Worm (Caenorhabditis elegans) whole organism, L1 larva: Measurements from ENCODE around the gene arrd-6.

ENCODE experiments used
- C16A3.4 ChIP-seq: fragments of 150-350 bp; optimal IDR thresholded peaks from 2 replicates; lab custom pipeline; 2014; ENCODE audit warnings: missing biosample characterization, missing genetic modification characterization
- C34B4.2 ChIP-seq: sonication (generic microtip); optimal IDR thresholded peaks from 2 replicates; lab custom pipeline; 2017; ENCODE audit warnings: mild to moderate bottlenecking, missing genetic modification characterization, missing compliant biosample characterization
- alr-1 ChIP-seq: fragments of 200-800 bp; sonication (Bioruptor generic); optimal IDR thresholded peaks from 2 replicates; lab custom pipeline; 2018; ENCODE audit warnings: borderline replicate concordance, mild to moderate bottlenecking, missing genetic modification characterization, missing compliant biosample characterization
- aly-2 ChIP-seq: fragments of 150-350 bp; optimal IDR thresholded peaks from 2 replicates; lab custom pipeline; 2014; ENCODE audit warnings: missing biosample characterization, missing genetic modification characterization
- ama-1 ChIP-seq: fragments of 150-350 bp; optimal IDR thresholded peaks from 2 replicates; lab custom pipeline; 2014
- ceh-63 ChIP-seq: fragments of 200-800 bp; sonication (Bioruptor generic); optimal IDR thresholded peaks from 2 replicates; lab custom pipeline; 2018; ENCODE audit warnings: mild to moderate bottlenecking, missing genetic modification characterization, missing compliant biosample characterization
- ceh-8 ChIP-seq: fragments of 200-800 bp; sonication (Bioruptor generic); optimal IDR thresholded peaks from 2 replicates; lab custom pipeline; 2018; ENCODE audit warnings: mild to moderate bottlenecking, missing genetic modification characterization, moderate library complexity, missing compliant biosample characterization
- ceh-82 ChIP-seq, 3 experiments: fragments of 150-350 bp in 1 of 3; sonication (generic microtip) in 2 of 3; optimal IDR thresholded peaks; 2 replicates each; lab custom pipeline; 2014 to 2017; ENCODE audit warnings: missing biosample characterization in 3 of 3, missing genetic modification characterization in 3 of 3
- ceh-88 ChIP-seq: fragments of 200-800 bp; sonication (Bioruptor generic); IDR thresholded peaks from 2 replicates; pipeline ENCODE4 v1.3.6; 2022; ENCODE audit warnings: missing genetic modification characterization, missing compliant biosample characterization
- ces-1 ChIP-seq: fragments of 150-350 bp; optimal IDR thresholded peaks from 2 replicates; lab custom pipeline; 2014; ENCODE audit warnings: missing biosample characterization, missing genetic modification reagents, missing genetic modification characterization
- egl-13 ChIP-seq: sonication (generic microtip); optimal IDR thresholded peaks from 2 replicates; lab custom pipeline; 2016; ENCODE audit warnings: missing genotype, missing genetic modification reagents, missing genetic modification characterization, missing compliant biosample characterization
- egl-27 ChIP-seq, 2 experiments: fragments of 150-350 bp in 1 of 2; sonication (generic microtip); optimal IDR thresholded peaks; 3 replicates each; lab custom pipeline; 2017 to 2018; ENCODE audit warnings: missing biosample characterization in 2 of 2, missing genetic modification characterization in 2 of 2, missing genetic modification reagents in 2 of 2
- elt-2 ChIP-seq: sonication (generic microtip); optimal IDR thresholded peaks from 2 replicates; lab custom pipeline; 2016; ENCODE audit warnings: missing genetic modification characterization, mild to moderate bottlenecking, inconsistent platforms, missing compliant biosample characterization, missing genetic modification reagents
- fkh-10 ChIP-seq: sonication (generic microtip); optimal IDR thresholded peaks from 2 replicates; lab custom pipeline; 2017; ENCODE audit warnings: missing biosample characterization, missing genetic modification reagents, missing genetic modification characterization
- fkh-8 ChIP-seq: sonication (generic microtip); optimal IDR thresholded peaks from 2 replicates; lab custom pipeline; 2016; ENCODE audit warnings: mild to moderate bottlenecking, missing genetic modification characterization, missing compliant biosample characterization
- fos-1 ChIP-seq: fragments of 150-350 bp; optimal IDR thresholded peaks from 2 replicates; lab custom pipeline; 2014; ENCODE audit warnings: missing biosample characterization, missing genetic modification characterization
- grh-1 ChIP-seq: fragments of 200-800 bp; sonication (Bioruptor generic); IDR thresholded peaks from 2 replicates; pipeline ENCODE4 v1.3.6; 2022; ENCODE audit warnings: missing genetic modification reagents, missing genetic modification characterization, missing compliant biosample characterization
- hlh-17 ChIP-seq: fragments of 200-800 bp; sonication (Bioruptor generic); optimal IDR thresholded peaks from 2 replicates; lab custom pipeline; 2018; ENCODE audit warnings: missing genetic modification characterization, mild to moderate bottlenecking, missing compliant biosample characterization, moderate library complexity, borderline replicate concordance
- hlh-4 ChIP-seq: sonication (generic microtip); optimal IDR thresholded peaks from 2 replicates; lab custom pipeline; 2016; ENCODE audit warnings: mild to moderate bottlenecking, missing genetic modification characterization, missing compliant biosample characterization
- hpl-2 ChIP-seq: fragments of 150-350 bp; optimal IDR thresholded peaks from 2 replicates; lab custom pipeline; 2014; ENCODE audit warnings: missing biosample characterization, missing genetic modification reagents, missing genetic modification characterization
- irx-1 ChIP-seq: sonication (generic microtip); optimal IDR thresholded peaks from 2 replicates; lab custom pipeline; 2016; ENCODE audit warnings: missing genetic modification characterization, missing compliant biosample characterization
- isw-1 ChIP-seq: fragments of 200-800 bp; sonication (Bioruptor generic); IDR thresholded peaks from 2 replicates; pipeline ENCODE4 v1.3.6; 2022; ENCODE audit warnings: missing genetic modification characterization, missing compliant biosample characterization
- lin-13 ChIP-seq: fragments of 150-350 bp; optimal IDR thresholded peaks from 2 replicates; lab custom pipeline; 2014; ENCODE audit warnings: missing biosample characterization, missing genetic modification reagents, missing genetic modification characterization
- lin-14 ChIP-seq: fragments of 200-800 bp; sonication (Bioruptor generic); optimal IDR thresholded peaks from 2 replicates; lab custom pipeline; 2018; ENCODE audit warnings: mild to moderate bottlenecking, missing genetic modification characterization, moderate library complexity, missing compliant biosample characterization
- lin-35 ChIP-seq, 2 experiments: fragments of 150-350 bp; optimal IDR thresholded peaks; 2 replicates each; lab custom pipeline; 2014; ENCODE audit warnings: missing biosample characterization in 2 of 2, missing genetic modification characterization in 2 of 2, missing genetic modification reagents in 2 of 2
- lin-39 ChIP-seq: fragments of 150-350 bp; optimal IDR thresholded peaks from 2 replicates; lab custom pipeline; 2014; ENCODE audit warnings: missing biosample characterization, missing genetic modification reagents, missing genetic modification characterization
- lsy-2 ChIP-seq, 2 experiments: fragments of 150-350 bp; optimal IDR thresholded peaks; 2 replicates each; lab custom pipeline; 2014; ENCODE audit warnings: missing biosample characterization in 2 of 2, missing genetic modification characterization in 2 of 2
- mab-9 ChIP-seq: fragments of 200-800 bp; sonication (Bioruptor generic); IDR thresholded peaks from 2 replicates; pipeline ENCODE4 v1.3.6; 2022; ENCODE audit warnings: missing genetic modification reagents, missing genetic modification characterization, missing compliant biosample characterization
- nhr-19 ChIP-seq: fragments of 200-800 bp; sonication (Bioruptor generic); conservative IDR thresholded peaks from 2 replicates; pipeline ENCODE4 v1.3.6; 2022; ENCODE audit warnings: missing genetic modification characterization, missing compliant biosample characterization
- nhr-20 ChIP-seq: sonication (generic microtip); optimal IDR thresholded peaks from 2 replicates; lab custom pipeline; 2016; ENCODE audit warnings: mild to moderate bottlenecking, missing genetic modification characterization, missing compliant biosample characterization
- nhr-28 ChIP-seq: fragments of 150-350 bp; optimal IDR thresholded peaks from 2 replicates; lab custom pipeline; 2014; ENCODE audit warnings: missing biosample characterization, missing genetic modification characterization
- nhr-47 ChIP-seq: sonication (generic microtip); optimal IDR thresholded peaks from 2 replicates; lab custom pipeline; 2016; ENCODE audit warnings: mild to moderate bottlenecking, missing genetic modification characterization, moderate library complexity, missing compliant biosample characterization
- nhr-76 ChIP-seq: sonication (generic microtip); optimal IDR thresholded peaks from 2 replicates; lab custom pipeline; 2017; ENCODE audit warnings: missing biosample characterization, missing genetic modification characterization
- nhr-77 ChIP-seq: fragments of 150-350 bp; optimal IDR thresholded peaks from 2 replicates; lab custom pipeline; 2014; ENCODE audit warnings: missing biosample characterization, missing genetic modification characterization
- nhr-84 ChIP-seq: sonication (generic microtip); optimal IDR thresholded peaks from 2 replicates; lab custom pipeline; 2017; ENCODE audit warnings: missing biosample characterization, missing genetic modification characterization
- nhr-85 ChIP-seq: sonication (generic microtip); peaks from one replicate; lab custom pipeline; 2016; ENCODE audit warnings: missing genetic modification characterization, inconsistent platforms, missing compliant biosample characterization
- pag-3 ChIP-seq: sonication (generic microtip); optimal IDR thresholded peaks from 2 replicates; lab custom pipeline; 2017; ENCODE audit warnings: missing genetic modification characterization, mild to moderate bottlenecking, missing compliant biosample characterization, antibody characterized with exemption, borderline replicate concordance; ENCODE audit not compliant: insufficient read depth
- rnt-1 ChIP-seq: sonication (generic microtip); optimal IDR thresholded peaks from 2 replicates; lab custom pipeline; 2016; ENCODE audit warnings: mild to moderate bottlenecking, missing genetic modification characterization, moderate library complexity, missing compliant biosample characterization
- snpc-4 ChIP-seq: fragments of 150-350 bp; optimal IDR thresholded peaks from 2 replicates; lab custom pipeline; 2014; ENCODE audit warnings: missing biosample characterization, missing genetic modification characterization
- snu-23 ChIP-seq: sonication (generic microtip); optimal IDR thresholded peaks from 2 replicates; lab custom pipeline; 2016; ENCODE audit warnings: missing genetic modification characterization, missing compliant biosample characterization
- sptf-1 ChIP-seq: fragments of 150-350 bp; optimal IDR thresholded peaks from 2 replicates; lab custom pipeline; 2014; ENCODE audit warnings: missing biosample characterization, missing genetic modification characterization
- sup-37 ChIP-seq: fragments of 200-800 bp; sonication (Bioruptor generic); optimal IDR thresholded peaks from 2 replicates; lab custom pipeline; 2018; ENCODE audit warnings: mild to moderate bottlenecking, missing genetic modification characterization, missing compliant biosample characterization
- swsn-7 ChIP-seq: sonication (generic microtip); optimal IDR thresholded peaks from 2 replicates; lab custom pipeline; 2016; ENCODE audit warnings: missing genetic modification characterization, missing compliant biosample characterization
- unc-30 ChIP-seq: sonication (generic microtip); optimal IDR thresholded peaks from 2 replicates; lab custom pipeline; 2017; ENCODE audit warnings: missing biosample characterization, missing genetic modification characterization
- unc-62 ChIP-seq: fragments of 150-350 bp; optimal IDR thresholded peaks from 2 replicates; lab custom pipeline; 2014; ENCODE audit warnings: missing biosample characterization, missing genetic modification reagents, missing genetic modification characterization
- unc-98 ChIP-seq: fragments of 200-800 bp; sonication (Bioruptor generic); IDR thresholded peaks from 2 replicates; pipeline ENCODE4 v1.3.6; 2022; ENCODE audit warnings: missing genetic modification characterization, missing compliant biosample characterization
- zag-1 ChIP-seq: fragments of 150-350 bp; optimal IDR thresholded peaks from 2 replicates; lab custom pipeline; 2014; ENCODE audit warnings: missing biosample characterization, missing genetic modification characterization
- zip-4 ChIP-seq: fragments of 200-800 bp; sonication (Bioruptor generic); optimal IDR thresholded peaks from 2 replicates; lab custom pipeline; 2018; ENCODE audit warnings: mild to moderate bottlenecking, missing genetic modification characterization, moderate library complexity, missing compliant biosample characterization
- ztf-11 ChIP-seq, 2 experiments: sonication (generic microtip); optimal IDR thresholded peaks; 2 replicates each; lab custom pipeline; 2016 to 2017; ENCODE audit warnings: missing genetic modification characterization in 2 of 2, missing biosample characterization in 1 of 2, missing compliant biosample characterization in 1 of 2
- ztf-4 ChIP-seq: fragments of 150-350 bp; optimal IDR thresholded peaks from 2 replicates; lab custom pipeline; 2014; ENCODE audit warnings: missing biosample characterization, missing genetic modification characterization

Gene arrd-6

ce11 chrII:11181250-11181704 is 38.7 kb downstream of the arrd-6 start, which contains the start of gene bigr-1 (continued):
- TF ChIP-seq zag-1 (tag; lab: Kevin White, UChicago) (no peak), irx-1 (tag; lab: Kevin White, UChicago) (no peak), unc-30 (tag; lab: Kevin White, UChicago) (no peak), ceh-63 (no peak), isw-1 (GFP tag; lab: Robert Waterston, UW) (no peak), ztf-4 (no peak), ztf-11 (tag; optimal IDR thresholded peaks at IDR 0.05; lab: Kevin White, UChicago) (no peak), ceh-82 (tag; optimal IDR thresholded peaks at IDR 0.05; lab: Kevin White, UChicago) (peak in 1 of 3 experiments; percentile 3), snpc-4 (tag; lab: Kevin White, UChicago) (no peak), sup-37 (GFP tag; lab: Kevin White, UChicago) (no peak), fkh-8 (peak; percentile 44), nhr-84 (tag; lab: Kevin White, UChicago) (no peak), alr-1 (tag; lab: Kevin White, UChicago) (no peak), swsn-7 (tag; lab: Kevin White, UChicago) (no peak), mab-9 (no peak), sptf-1 (no peak), aly-2 (tag; lab: Kevin White, UChicago) (no peak), pag-3 (tag; lab: Kevin White, UChicago) (no peak), ama-1 (lab: Kevin White, UChicago) (no peak), egl-27 (tag; optimal IDR thresholded peaks at IDR 0.05; lab: Kevin White, UChicago) (no peak), grh-1 (GFP tag; lab: Robert Waterston, UW) (no peak), lin-14 (GFP tag; lab: Kevin White, UChicago) (peak; percentile 45), hlh-4 (tag; lab: Kevin White, UChicago) (no peak), nhr-85 (tag; lab: Kevin White, UChicago) (peak; percentile 63), nhr-20 (tag; lab: Kevin White, UChicago) (peak; percentile 51), lin-35 (GFP tag; optimal IDR thresholded peaks at IDR 0.05; lab: Kevin White, UChicago) (peak in 1 of 2 experiments; percentile 27), ceh-88 (GFP tag; lab: Robert Waterston, UW) (no peak), unc-98 (no peak), snu-23 (GFP tag; lab: Kevin White, UChicago) (peak; percentile 25), zip-4 (GFP tag; lab: Kevin White, UChicago) (no peak), hpl-2 (GFP tag; lab: Kevin White, UChicago) (no peak)

- peak in 1 of 2 experiments; percentile 24 for TF ChIP-seq lin-35 (GFP tag; optimal IDR thresholded peaks at IDR 0.05; lab: Kevin White, UChicago)
- no peak for TF ChIP-seq lin-39 (tag; lab: Kevin White, UChicago)
- TF ChIP-seq swsn-7 (tag; lab: Kevin White, UChicago) = peak; percentile 24
- no peak for TF ChIP-seq fkh-8
- no peak for TF ChIP-seq unc-62 (GFP tag; lab: Kevin White, UChicago)
- TF ChIP-seq C16A3.4 (tag; lab: Kevin White, UChicago) = no peak
- TF ChIP-seq ceh-88 (GFP tag; lab: Robert Waterston, UW) = no peak
- TF ChIP-seq egl-13 = no peak
- no peak for TF ChIP-seq hpl-2 (GFP tag; lab: Kevin White, UChicago)
- peak; percentile 25 to 41 for TF ChIP-seq lsy-2 (tag; optimal IDR thresholded peaks at IDR 0.05; lab: Kevin White, UChicago)
- no peak for TF ChIP-seq aly-2 (tag; lab: Kevin White, UChicago)
- no peak for TF ChIP-seq hlh-17 (GFP tag; lab: Kevin White, UChicago)
- no peak for TF ChIP-seq nhr-28
- TF ChIP-seq rnt-1 (tag; lab: Kevin White, UChicago) = peak; percentile 51
- no peak for TF ChIP-seq nhr-77
- no peak for TF ChIP-seq C34B4.2 (tag; lab: Kevin White, UChicago)
- TF ChIP-seq nhr-47 (tag; lab: Kevin White, UChicago) = peak; percentile 51
- TF ChIP-seq nhr-19 (GFP tag; lab: Robert Waterston, UW) = peak; percentile 15; the same call in 1 of the 2 replicates
- TF ChIP-seq fkh-10 (GFP tag; lab: Kevin White, UChicago) = no peak
- no peak for TF ChIP-seq nhr-76 (tag; lab: Kevin White, UChicago)
- TF ChIP-seq ceh-8 (GFP tag; lab: Kevin White, UChicago) = no peak
- TF ChIP-seq elt-2 (tag; lab: Kevin White, UChicago) = no peak
- TF ChIP-seq ces-1 (GFP tag; lab: Kevin White, UChicago) = no peak
- no peak for TF ChIP-seq fos-1
- TF ChIP-seq lin-13 (GFP tag; lab: Kevin White, UChicago) = no peak
- peak; percentile 52 for TF ChIP-seq lin-14 (GFP tag; lab: Kevin White, UChicago)
- no peak for TF ChIP-seq egl-27 (tag; optimal IDR thresholded peaks at IDR 0.05; lab: Kevin White, UChicago)
- TF ChIP-seq alr-1 (tag; lab: Kevin White, UChicago) = no peak
These were observed 42.3 kb downstream of the arrd-6 start, which contains the start of gene lir-3 for ce11 chrII:11184757-11185341. Gene lir-3, minus strand, starts transcription at chrII:11184807.
